Worm (Caenorhabditis elegans) whole organism, L4 larva: ENCODE measurements around the gene lec-11.
"Not testable (repeated sequence)": the region's sequence is repeated elsewhere in the genome, so short reads cannot be mapped to it uniquely, and the experiment has no call there.

Experiments used
- ama-1 ChIP-seq: fragments of 150-350 bp; optimal IDR thresholded peaks from 2 replicates; lab custom pipeline; 2014; ENCODE audit warnings: inconsistent platforms, mixed read lengths
- daf-8 ChIP-seq: fragments of 200-800 bp; sonication (Bioruptor generic); IDR thresholded peaks from 2 replicates; pipeline ENCODE4 v1.3.6; 2022; ENCODE audit warnings: missing genetic modification characterization, missing compliant biosample characterization
- dpl-1 ChIP-seq: fragments of 150-350 bp; optimal IDR thresholded peaks from 2 replicates; lab custom pipeline; 2014; ENCODE audit warnings: missing biosample characterization, missing genetic modification reagents, missing genetic modification characterization
- fos-1 ChIP-seq: fragments of 150-350 bp; optimal IDR thresholded peaks from 2 replicates; lab custom pipeline; 2014; ENCODE audit warnings: missing biosample characterization, missing genetic modification characterization
- lin-13 ChIP-seq: fragments of 150-350 bp; optimal IDR thresholded peaks from 2 replicates; lab custom pipeline; 2014; ENCODE audit warnings: missing biosample characterization, missing genetic modification reagents, missing genetic modification characterization
- pqm-1 ChIP-seq: sonication (generic microtip); optimal IDR thresholded peaks from 2 replicates; lab custom pipeline; 2017; ENCODE audit warnings: missing biosample characterization, missing genetic modification characterization
- unc-62 ChIP-seq, 3 experiments: fragments of 150-350 bp in 1 of 3; sonication (generic microtip); optimal IDR thresholded peaks in 2 of 3; peaks in 1 of 3; 1 replicate in 1 of 3; 2 replicates in 2 of 3; lab custom pipeline; 2014 to 2017; ENCODE audit warnings: missing biosample characterization in 3 of 3, missing genetic modification characterization in 3 of 3, missing genetic modification reagents in 3 of 3, missing genotype in 1 of 3

DNA sequence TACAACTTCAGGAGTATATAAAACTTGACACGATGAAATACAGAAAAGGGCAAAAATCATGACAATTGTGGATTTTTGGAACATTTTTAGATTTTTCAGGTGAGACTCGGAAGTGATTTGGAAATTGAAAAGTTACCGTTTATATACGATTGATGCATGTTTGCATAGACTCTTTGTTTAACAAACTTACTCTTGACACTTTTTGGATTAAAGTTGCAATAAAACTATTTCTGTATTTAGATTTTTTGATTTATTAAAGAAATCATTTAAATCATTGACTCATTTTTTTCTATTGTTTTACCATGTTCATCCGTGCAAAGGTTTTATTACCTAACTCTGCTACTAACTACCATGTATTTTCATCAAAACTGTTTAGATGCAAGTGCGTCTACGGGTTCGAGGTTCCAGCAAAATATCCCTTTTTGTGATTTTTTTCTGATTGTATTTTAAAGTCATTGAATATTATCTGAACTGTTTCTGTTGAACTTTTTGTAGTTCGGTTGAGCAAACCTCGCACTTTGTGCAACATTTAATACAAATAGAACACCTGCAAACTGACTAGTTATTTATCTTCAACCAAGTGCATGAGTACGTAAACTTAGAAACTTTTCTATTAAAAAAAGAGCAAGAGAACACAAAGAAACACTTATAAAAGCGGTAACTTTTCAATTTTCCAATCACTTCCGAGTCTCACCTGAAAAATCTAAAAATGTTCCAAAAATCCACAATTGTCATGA is 1.2 kb upstream of the lec-11 start, which contains the start of the genes nspb-1 and nspb-2:
- not testable (repeated sequence) for TF ChIP-seq ama-1 (lab: Kevin White, UChicago); unc-62 (GFP tag; optimal IDR thresholded peaks at IDR 0.05 in 1 of 2; lab: Kevin White, UChicago); unc-62 (tag; optimal IDR thresholded peaks at IDR 0.05; lab: Kevin White, UChicago); dpl-1 (GFP tag; lab: Kevin White, UChicago); daf-8; pqm-1 (tag; lab: Kevin White, UChicago); lin-13; fos-1 (tag; lab: Kevin White, UChicago)
